Worm (Caenorhabditis elegans) whole organism, L3 larva: ENCODE measurements around the gene rsp-8.

ENCODE experiments used
- ZK546.5 ChIP-seq: sonication (generic microtip); optimal IDR thresholded peaks from 2 replicates; lab custom pipeline; 2017; ENCODE audit warnings: missing biosample characterization, missing genetic modification characterization
- ama-1 ChIP-seq: fragments of 150-350 bp; optimal IDR thresholded peaks from 2 replicates; lab custom pipeline; 2018
- ceh-16 ChIP-seq: sonication (generic microtip); optimal IDR thresholded peaks from 2 replicates; lab custom pipeline; 2017; ENCODE audit warnings: missing biosample characterization, missing genetic modification characterization
- ceh-82 ChIP-seq: fragments of 150-350 bp; optimal IDR thresholded peaks from 2 replicates; lab custom pipeline; 2014; ENCODE audit warnings: missing biosample characterization, missing genetic modification characterization
- ceh-9 ChIP-seq: sonication (generic microtip); optimal IDR thresholded peaks from 2 replicates; lab custom pipeline; 2018; ENCODE audit warnings: missing biosample characterization, missing genetic modification characterization
- daf-12 ChIP-seq: fragments of 150-350 bp; optimal IDR thresholded peaks from 2 replicates; lab custom pipeline; 2014; ENCODE audit warnings: missing biosample characterization, missing genetic modification reagents, missing genetic modification characterization
- egl-27 ChIP-seq: sonication (generic microtip); optimal IDR thresholded peaks from 4 replicates; lab custom pipeline; 2017; ENCODE audit warnings: missing biosample characterization, missing genetic modification reagents, missing genetic modification characterization
- egl-5 ChIP-seq: fragments of 150-350 bp; optimal IDR thresholded peaks from 2 replicates; lab custom pipeline; 2017; ENCODE audit warnings: missing biosample characterization, missing genetic modification reagents, missing genetic modification characterization, inconsistent platforms
- elt-1 ChIP-seq: fragments of 150-350 bp; optimal IDR thresholded peaks from 2 replicates; lab custom pipeline; 2014; ENCODE audit warnings: missing biosample characterization, missing genetic modification characterization
- eor-1 ChIP-seq, 2 experiments: fragments of 150-350 bp; optimal IDR thresholded peaks; 2 replicates each; lab custom pipeline; 2014 to 2018; ENCODE audit warnings: missing biosample characterization in 2 of 2, missing genetic modification characterization in 2 of 2
- fkh-10 ChIP-seq: sonication (generic microtip); optimal IDR thresholded peaks from 2 replicates; lab custom pipeline; 2017; ENCODE audit warnings: missing biosample characterization, missing genetic modification reagents, missing genetic modification characterization
- fos-1 ChIP-seq: fragments of 150-350 bp; optimal IDR thresholded peaks from 2 replicates; lab custom pipeline; 2014; ENCODE audit warnings: missing biosample characterization, missing genetic modification characterization
- hmg-11 ChIP-seq: sonication (generic microtip); optimal IDR thresholded peaks from 2 replicates; lab custom pipeline; 2016; ENCODE audit warnings: missing genetic modification characterization, missing compliant biosample characterization
- jun-1 ChIP-seq: fragments of 150-350 bp; optimal IDR thresholded peaks from 2 replicates; lab custom pipeline; 2014; ENCODE audit warnings: missing biosample characterization, missing genetic modification reagents, missing genetic modification characterization
- lin-15B ChIP-seq: fragments of 150-350 bp; optimal IDR thresholded peaks from 2 replicates; lab custom pipeline; 2014; ENCODE audit warnings: missing biosample characterization, missing genetic modification characterization
- lin-39 ChIP-seq: fragments of 150-350 bp; optimal IDR thresholded peaks from 2 replicates; lab custom pipeline; 2018; ENCODE audit warnings: missing biosample characterization, missing genetic modification reagents, missing genetic modification characterization
- lsy-12 ChIP-seq: sonication (generic microtip); optimal IDR thresholded peaks from 2 replicates; lab custom pipeline; 2016; ENCODE audit warnings: mild to moderate bottlenecking, missing genetic modification characterization, missing compliant biosample characterization
- mdl-1 ChIP-seq: fragments of 150-350 bp; optimal IDR thresholded peaks from 2 replicates; lab custom pipeline; 2014; ENCODE audit warnings: missing biosample characterization, missing genetic modification characterization
- mml-1 ChIP-seq: fragments of 150-350 bp; sonication (generic microtip); optimal IDR thresholded peaks from 3 replicates; lab custom pipeline; 2014; ENCODE audit warnings: missing biosample characterization, missing genetic modification characterization
- nfya-1 ChIP-seq: sonication (generic microtip); optimal IDR thresholded peaks from 2 replicates; lab custom pipeline; 2017; ENCODE audit warnings: missing genetic modification characterization, mild to moderate bottlenecking, missing compliant biosample characterization, antibody characterized with exemption, moderate library complexity; ENCODE audit not compliant: insufficient read depth
- nhr-11 ChIP-seq: fragments of 150-350 bp; optimal IDR thresholded peaks from 2 replicates; lab custom pipeline; 2014; ENCODE audit warnings: missing biosample characterization, missing genetic modification characterization
- nhr-12 ChIP-seq: fragments of 150-350 bp; optimal IDR thresholded peaks from 2 replicates; lab custom pipeline; 2014; ENCODE audit warnings: missing biosample characterization, missing genetic modification characterization
- nhr-23 ChIP-seq: fragments of 150-350 bp; optimal IDR thresholded peaks from 2 replicates; lab custom pipeline; 2014; ENCODE audit warnings: missing biosample characterization, missing genetic modification reagents, missing genetic modification characterization
- nhr-237 ChIP-seq: fragments of 150-350 bp; optimal IDR thresholded peaks from 2 replicates; lab custom pipeline; 2014; ENCODE audit warnings: missing biosample characterization, missing genetic modification characterization
- nhr-25 ChIP-seq: sonication (generic microtip); optimal IDR thresholded peaks from 2 replicates; lab custom pipeline; 2017; ENCODE audit warnings: missing biosample characterization, missing genetic modification characterization
- nhr-28 ChIP-seq: fragments of 150-350 bp; optimal IDR thresholded peaks from 2 replicates; lab custom pipeline; 2014; ENCODE audit warnings: missing biosample characterization, missing genetic modification characterization
- nhr-43 ChIP-seq: sonication (generic microtip); optimal IDR thresholded peaks from 2 replicates; lab custom pipeline; 2016; ENCODE audit warnings: mild to moderate bottlenecking, missing genetic modification characterization, missing compliant biosample characterization; ENCODE audit not compliant: poor library complexity, severe bottlenecking
- nhr-67 ChIP-seq: fragments of 150-350 bp; optimal IDR thresholded peaks from 2 replicates; lab custom pipeline; 2014; ENCODE audit warnings: missing biosample characterization, missing genetic modification characterization
- nhr-76 ChIP-seq: fragments of 150-350 bp; sonication (generic microtip); optimal IDR thresholded peaks from 5 replicates; lab custom pipeline; 2014; ENCODE audit warnings: missing biosample characterization, missing genetic modification characterization
- nhr-77 ChIP-seq: fragments of 150-350 bp; optimal IDR thresholded peaks from 2 replicates; lab custom pipeline; 2014; ENCODE audit warnings: missing biosample characterization, missing genetic modification characterization
- pha-4 ChIP-seq: fragments of 150-350 bp; optimal IDR thresholded peaks from 2 replicates; lab custom pipeline; 2014; ENCODE audit warnings: missing biosample characterization, missing genetic modification reagents, missing genetic modification characterization
- pqm-1 ChIP-seq: fragments of 150-350 bp; optimal IDR thresholded peaks from 2 replicates; lab custom pipeline; 2017; ENCODE audit warnings: missing biosample characterization, missing genetic modification characterization, inconsistent platforms
- skn-1 ChIP-seq: fragments of 150-350 bp; optimal IDR thresholded peaks from 2 replicates; lab custom pipeline; 2014; ENCODE audit warnings: missing biosample characterization, missing genetic modification characterization
- snpc-4 ChIP-seq: fragments of 150-350 bp; optimal IDR thresholded peaks from 2 replicates; lab custom pipeline; 2014; ENCODE audit warnings: missing biosample characterization, missing genetic modification characterization
- tbx-2 ChIP-seq: sonication (generic microtip); optimal IDR thresholded peaks from 2 replicates; lab custom pipeline; 2016; ENCODE audit warnings: mild to moderate bottlenecking, missing genetic modification characterization, missing compliant biosample characterization
- unc-39 ChIP-seq: sonication (generic microtip); optimal IDR thresholded peaks from 4 replicates; lab custom pipeline; 2017; ENCODE audit warnings: missing biosample characterization, missing genetic modification characterization
- zag-1 ChIP-seq: fragments of 150-350 bp; optimal IDR thresholded peaks from 2 replicates; lab custom pipeline; 2014; ENCODE audit warnings: missing biosample characterization, missing genetic modification characterization
- ztf-11 ChIP-seq: fragments of 150-350 bp; optimal IDR thresholded peaks from 2 replicates; lab custom pipeline; 2014; ENCODE audit warnings: missing biosample characterization, missing genetic modification characterization
- ztf-4 ChIP-seq: fragments of 150-350 bp; optimal IDR thresholded peaks from 2 replicates; lab custom pipeline; 2014; ENCODE audit warnings: missing biosample characterization, missing genetic modification characterization

Gene rsp-8

ce11 chrIII:11807418-11807817 lies 18.8 kb upstream of the rsp-8 start, which contains the start of gene C18D11.10:
TSS of gene C18D11.10 (plus strand) at chrIII:11807718.
- TF ChIP-seq jun-1 (tag; lab: Kevin White, UChicago) (no peak), fos-1 (tag; lab: Kevin White, UChicago) (no peak), nfya-1 (tag; lab: Kevin White, UChicago) (no peak), egl-5 (tag; lab: Kevin White, UChicago) (no peak), pqm-1 (tag; lab: Kevin White, UChicago) (no peak), nhr-76 (tag; lab: Kevin White, UChicago) (no peak), nhr-23 (tag; lab: Kevin White, UChicago) (no peak), nhr-237 (tag; lab: Kevin White, UChicago) (no peak), pha-4 (tag; lab: Kevin White, UChicago) (no peak), tbx-2 (no peak), ztf-11 (tag; lab: Kevin White, UChicago) (no peak), nhr-77 (tag; lab: Kevin White, UChicago) (no peak), ama-1 (lab: Kevin White, UChicago) (no peak), nhr-67 (no peak), nhr-11 (tag; lab: Kevin White, UChicago) (no peak), hmg-11 (tag; lab: Kevin White, UChicago) (no peak), lsy-12 (tag; lab: Kevin White, UChicago) (no peak), lin-39 (tag; lab: Kevin White, UChicago) (no peak), snpc-4 (tag; lab: Kevin White, UChicago) (no peak)

- TF ChIP-seq elt-1 (tag; lab: Kevin White, UChicago) (no peak), nhr-23 (tag; lab: Kevin White, UChicago) (no peak), ceh-82 (tag; lab: Kevin White, UChicago) (no peak), daf-12 (no peak), tbx-2 (no peak), nhr-28 (no peak), ztf-4 (no peak), nhr-12 (no peak), eor-1 (tag; optimal IDR thresholded peaks at IDR 0.05; lab: Kevin White, UChicago) (no peak), snpc-4 (tag; lab: Kevin White, UChicago) (no peak), ZK546.5 (tag; lab: Kevin White, UChicago) (no peak), skn-1 (tag; lab: Kevin White, UChicago) (no peak), hmg-11 (tag; lab: Kevin White, UChicago) (no peak), ceh-16 (no peak), egl-27 (tag; lab: Kevin White, UChicago) (no peak), lin-15B (tag; lab: Kevin White, UChicago) (no peak)
Measured at ce11 chrIII:11808818-11809217, 17.4 kb upstream of the rsp-8 start, which contains the start of gene C18D11.9. TSS of gene C18D11.9 (plus strand) at chrIII:11809118.

ce11 chrIII:11810447-11810846 lies 15.8 kb upstream of the rsp-8 start, which contains the start of gene C18D11.6:
TSS of gene C18D11.6 (plus strand) at chrIII:11810556.
- no peak for TF ChIP-seq nhr-25
- TF ChIP-seq elt-1 (tag; lab: Kevin White, UChicago) = no peak
- no peak for TF ChIP-seq ceh-9 (tag; lab: Kevin White, UChicago)
- no peak for TF ChIP-seq mdl-1 (tag; lab: Kevin White, UChicago)
- no peak for TF ChIP-seq nfya-1 (tag; lab: Kevin White, UChicago)
- TF ChIP-seq daf-12 = no peak
- no peak for TF ChIP-seq nhr-76 (tag; lab: Kevin White, UChicago)
- no peak for TF ChIP-seq tbx-2
- no peak for TF ChIP-seq fkh-10 (GFP tag; lab: Kevin White, UChicago)
- TF ChIP-seq ztf-11 (tag; lab: Kevin White, UChicago) = no peak
- TF ChIP-seq ZK546.5 (tag; lab: Kevin White, UChicago) = no peak

- TF ChIP-seq nhr-28 = no peak
- peak; percentile 65 for TF ChIP-seq nhr-43
- TF ChIP-seq nhr-25 = peak; percentile 65
- no peak for TF ChIP-seq lin-15B (tag; lab: Kevin White, UChicago)
- no peak for TF ChIP-seq tbx-2
- TF ChIP-seq hmg-11 (tag; lab: Kevin White, UChicago) = peak; percentile 1
- no peak for TF ChIP-seq elt-1 (tag; lab: Kevin White, UChicago)
- TF ChIP-seq snpc-4 (tag; lab: Kevin White, UChicago) = no peak
- TF ChIP-seq nhr-12 = no peak
- no peak for TF ChIP-seq skn-1 (tag; lab: Kevin White, UChicago)
- no peak for TF ChIP-seq zag-1 (tag; lab: Kevin White, UChicago)
- TF ChIP-seq nhr-23 (tag; lab: Kevin White, UChicago) = peak; percentile 52
- no peak for TF ChIP-seq ama-1 (lab: Kevin White, UChicago)
- no peak for TF ChIP-seq ZK546.5 (tag; lab: Kevin White, UChicago)
- no peak for TF ChIP-seq jun-1 (tag; lab: Kevin White, UChicago)
- no peak for TF ChIP-seq egl-5 (tag; lab: Kevin White, UChicago)
- TF ChIP-seq mml-1 (tag; lab: Kevin White, UChicago) = no peak
- TF ChIP-seq nfya-1 (tag; lab: Kevin White, UChicago) = peak; percentile 0
- TF ChIP-seq ztf-4 = no peak
- no peak for TF ChIP-seq fos-1 (tag; lab: Kevin White, UChicago)
- TF ChIP-seq pha-4 (tag; lab: Kevin White, UChicago) = no peak
- TF ChIP-seq unc-39 (tag; lab: Kevin White, UChicago) = no peak
- no peak for TF ChIP-seq egl-27 (tag; lab: Kevin White, UChicago)
Measured at ce11 chrIII:11811839-11812238, 14.4 kb upstream of the rsp-8 start.
